Fruit fly (Drosophila melanogaster): ENCODE results near the gene CG11983.

CG11983 gene

dm6 chr3R:9054442-9055118, 46.5 kb downstream of the CG11983 start:
- TF ChIP-seq Dll (optimal IDR thresholded peaks at IDR 0.05) (peak; percentile 42), psq (optimal IDR thresholded peaks at IDR 0.05) (no peak)

DNA sequence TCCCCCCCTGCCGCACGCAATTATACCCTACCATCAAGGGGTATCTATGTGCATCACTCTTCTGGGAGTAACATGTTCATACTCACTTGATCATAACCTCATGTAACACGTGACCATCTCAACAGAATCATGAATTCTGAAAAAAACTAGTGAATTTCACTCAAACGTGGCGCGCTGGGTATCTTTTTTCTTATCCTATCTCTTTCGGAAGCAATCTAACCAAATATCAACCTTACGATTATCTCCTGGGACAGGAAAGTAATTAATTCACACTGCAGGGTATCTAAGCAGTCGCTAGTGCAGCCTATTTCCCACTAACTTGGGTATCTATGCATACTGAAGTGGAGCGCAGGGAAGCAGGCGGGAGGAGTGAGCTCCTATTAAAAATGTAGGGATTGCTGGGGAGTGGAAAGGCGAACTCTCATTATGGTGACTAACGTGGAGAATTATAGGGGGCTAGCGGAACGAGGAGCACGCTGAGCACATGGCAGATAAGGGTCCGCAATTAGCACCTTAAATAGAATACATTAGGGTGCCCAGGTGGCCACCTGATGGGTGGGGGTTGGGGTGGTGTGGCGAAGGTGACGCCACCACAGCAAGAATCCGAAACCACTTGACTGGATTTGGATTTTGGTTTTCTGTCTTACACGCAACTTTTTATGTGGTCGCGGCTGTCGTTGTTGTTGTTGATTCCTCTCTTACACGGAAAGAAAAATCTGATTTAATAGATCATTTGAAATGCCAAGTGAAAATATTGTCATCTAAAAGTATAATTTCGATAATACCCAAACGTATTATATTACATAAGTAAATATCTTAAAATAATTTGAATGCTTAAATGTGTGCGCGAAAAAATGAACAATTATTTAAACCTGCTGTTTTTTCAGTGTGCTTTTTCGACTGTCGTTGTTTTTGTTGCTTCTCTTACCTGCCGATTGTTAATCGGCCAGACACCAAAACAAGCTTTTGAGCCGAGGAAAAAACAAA, 47.3 kb downstream of the CG11983 start:
- no peak for TF ChIP-seq CG8478 (optimal IDR thresholded peaks at IDR 0.05)
- TF ChIP-seq pan (optimal IDR thresholded peaks at IDR 0.05), result no peak
- no peak for TF ChIP-seq psq (optimal IDR thresholded peaks at IDR 0.05)
- no peak for TF ChIP-seq EcR (GFP tag; optimal IDR thresholded peaks at IDR 0.05)
- no peak for TF ChIP-seq usp (GFP tag; optimal IDR thresholded peaks at IDR 0.05)
- no peak for TF ChIP-seq Dll (optimal IDR thresholded peaks at IDR 0.05)

DNA sequence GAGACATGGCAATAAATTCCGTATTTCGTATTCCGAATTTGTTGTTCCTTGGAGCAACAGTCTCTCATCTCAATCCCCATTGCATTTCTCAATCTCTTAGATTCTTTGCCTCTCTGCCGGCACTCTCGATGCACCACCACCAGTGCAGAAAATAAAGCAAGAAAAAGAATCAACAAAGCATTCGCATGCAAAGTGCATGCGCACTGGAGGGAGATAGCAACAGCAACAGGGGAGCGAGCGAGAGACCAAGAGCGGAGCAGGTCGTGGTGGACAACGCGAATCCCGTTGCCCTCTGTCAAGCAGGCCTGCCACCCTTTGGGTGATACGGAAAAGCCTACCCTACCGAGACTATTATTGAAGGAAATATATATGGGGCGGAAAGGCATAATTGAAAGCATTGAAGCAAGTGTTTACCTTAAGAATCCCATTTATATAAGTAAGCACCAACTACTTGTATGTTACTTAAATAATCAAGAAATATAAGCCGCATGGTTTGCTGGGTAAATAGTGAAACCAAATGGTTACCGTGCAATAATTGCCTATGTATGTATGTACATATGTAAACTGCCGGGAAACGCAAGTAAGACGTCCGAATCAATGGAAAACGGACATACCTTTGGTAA, 48.4 kb downstream of the CG11983 start:
- no peak for TF ChIP-seq CG8478 (optimal IDR thresholded peaks at IDR 0.05)
- TF ChIP-seq Dll (optimal IDR thresholded peaks at IDR 0.05), result peak; percentile 75

- TF ChIP-seq CG8478 (optimal IDR thresholded peaks at IDR 0.05), result no peak
- TF ChIP-seq pan (optimal IDR thresholded peaks at IDR 0.05), result no peak
These were observed 48.9 kb downstream of the CG11983 start for dm6 chr3R:9057032-9057397.

DNA sequence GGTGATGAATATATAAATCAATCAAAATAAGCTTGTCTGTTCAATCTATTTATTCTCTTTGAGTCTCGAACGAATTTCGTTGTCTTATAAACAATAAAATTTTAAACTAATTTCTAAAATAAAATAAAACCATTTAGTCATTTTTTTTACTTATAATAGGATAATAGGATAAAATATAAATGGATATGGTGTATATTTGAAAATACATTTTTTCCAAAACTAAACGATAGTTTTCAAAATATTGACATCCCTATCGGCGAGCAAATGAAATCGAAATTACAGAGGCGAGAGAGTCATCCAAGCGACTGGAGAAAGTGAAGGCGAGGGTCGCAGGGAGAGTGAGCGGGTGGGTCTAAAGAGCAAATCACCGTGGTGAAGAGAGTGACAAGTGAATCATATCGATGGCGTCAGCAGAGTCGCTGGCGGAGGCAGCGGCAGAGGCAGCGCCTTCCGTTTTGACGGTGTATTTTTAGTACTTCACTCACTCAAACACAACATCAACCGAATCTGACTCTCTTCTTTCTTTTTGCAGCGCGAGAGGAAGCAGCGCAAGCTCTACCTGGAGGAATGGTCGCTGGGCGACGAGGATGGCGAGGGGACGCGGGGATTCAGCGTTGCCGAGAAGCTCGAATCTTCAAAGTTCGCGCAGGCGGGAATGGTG, 49.4 kb downstream of the CG11983 start:
- TF ChIP-seq pan (optimal IDR thresholded peaks at IDR 0.05) (no peak), CG8478 (optimal IDR thresholded peaks at IDR 0.05) (no peak), Dll (optimal IDR thresholded peaks at IDR 0.05) (peak; percentile 90), psq (optimal IDR thresholded peaks at IDR 0.05) (no peak)

Measured in whole organism.